Fruit fly (Drosophila melanogaster): Measurements from ENCODE around the gene dls.

The dls gene

dm6 chr3L:16172809-16173276, 28.3 kb upstream of the dls start (continued):
- TF ChIP-seq CG8119 (GFP tag; IDR thresholded peaks at IDR 0.05) (peak; percentile 59), CG10669 (GFP tag; optimal IDR thresholded peaks at IDR 0.05) (peak; percentile 69), svp (GFP tag) (peak; percentile 80), fd59A (GFP tag; optimal IDR thresholded peaks at IDR 0.05) (peak; percentile 76), OdsH (GFP tag; optimal IDR thresholded peaks at IDR 0.05) (peak; percentile 75), CG3919 (GFP tag; optimal IDR thresholded peaks at IDR 0.05) (peak; percentile 69), fd85E (GFP tag; optimal IDR thresholded peaks at IDR 0.05) (no peak), Ets96B (tag; optimal IDR thresholded peaks at IDR 0.05) (peak; percentile 86), CG3032 (tag; optimal IDR thresholded peaks at IDR 0.05) (peak; percentile 81), spab (GFP tag; optimal IDR thresholded peaks at IDR 0.05) (peak; percentile 84)

- TF ChIP-seq dsx (GFP tag; optimal IDR thresholded peaks at IDR 0.05; ENCODE audit: poor library complexity, severe bottlenecking) (peak; percentile 86), CG4318 (GFP tag; optimal IDR thresholded peaks at IDR 0.05) (no peak), CG3032 (tag; optimal IDR thresholded peaks at IDR 0.05) (peak; percentile 6), CG9139 (GFP tag; optimal IDR thresholded peaks at IDR 0.05) (peak; percentile 60), Ets96B (tag; optimal IDR thresholded peaks at IDR 0.05) (peak; percentile 28), CG3919 (GFP tag; optimal IDR thresholded peaks at IDR 0.05) (peak; percentile 40), CG15336 (GFP tag; IDR thresholded peaks at IDR 0.05) (no peak), fd85E (GFP tag; optimal IDR thresholded peaks at IDR 0.05) (no peak), ss (GFP tag; optimal IDR thresholded peaks at IDR 0.05) (peak; percentile 77 to 83), CG1621 (tag; optimal IDR thresholded peaks at IDR 0.05) (peak; percentile 50), Eip93F (GFP tag; optimal IDR thresholded peaks at IDR 0.05) (no peak), Sox14 (GFP tag; optimal IDR thresholded peaks at IDR 0.05) (no peak), cyc (GFP tag; optimal IDR thresholded peaks at IDR 0.05) (no peak), CG16779 (tag; optimal IDR thresholded peaks at IDR 0.05) (peak; percentile 33), OdsH (GFP tag; optimal IDR thresholded peaks at IDR 0.05) (no peak), eg (GFP tag; IDR thresholded peaks at IDR 0.05) (0 out of 3 replicates have a peak, but pooled peaks have one; percentile 19), net (GFP tag; optimal IDR thresholded peaks at IDR 0.05) (peak; percentile 6), Sox102F (GFP tag; optimal IDR thresholded peaks at IDR 0.05) (no peak), fkh (GFP tag; optimal IDR thresholded peaks at IDR 0.05) (no peak), CG10669 (GFP tag; optimal IDR thresholded peaks at IDR 0.05) (peak; percentile 40), Eip78C (GFP tag) (peak; percentile 79), CG7368 (GFP tag; optimal IDR thresholded peaks at IDR 0.05) (no peak), vri (GFP tag; optimal IDR thresholded peaks at IDR 0.05) (no peak), CG31627 (GFP tag; optimal IDR thresholded peaks at IDR 0.05) (no peak), salr (GFP tag; optimal IDR thresholded peaks at IDR 0.05) (no peak), CG6276 (GFP tag; optimal IDR thresholded peaks at IDR 0.05) (no peak), CG6854 (GFP tag; optimal IDR thresholded peaks at IDR 0.05) (peak; percentile 4), Hr4 (GFP tag; optimal IDR thresholded peaks at IDR 0.05) (no peak), CG6808 (GFP tag; optimal IDR thresholded peaks at IDR 0.05) (peak; percentile 74), CG8319 (GFP tag; optimal IDR thresholded peaks at IDR 0.05) (no peak), Lpt (GFP tag; optimal IDR thresholded peaks at IDR 0.05) (peak; percentile 37), CG11762 (GFP tag; optimal IDR thresholded peaks at IDR 0.05; ENCODE audit: insufficient read depth) (peak; percentile 2), CG6792 (GFP tag; optimal IDR thresholded peaks at IDR 0.05) (peak; percentile 33), spab (GFP tag; optimal IDR thresholded peaks at IDR 0.05) (peak; percentile 45)
Observed at dm6 chr3L:16173818-16174601, 27.1 kb upstream of the dls start.
